Worm (Caenorhabditis elegans) whole organism, mixed stage, embryonic: ENCODE measurements around the gene F09G2.2.

Experiments used
- elt-3 ChIP-seq: fragments of 150-350 bp; optimal IDR thresholded peaks from 2 replicates; lab custom pipeline; 2014; ENCODE audit warnings: missing biosample characterization, missing genetic modification characterization
- hlh-1 ChIP-seq: fragments of 150-350 bp; optimal IDR thresholded peaks from 2 replicates; lab custom pipeline; 2014; ENCODE audit warnings: missing biosample characterization, missing genetic modification reagents, missing genetic modification characterization
- lin-13 ChIP-seq: fragments of 150-350 bp; optimal IDR thresholded peaks from 2 replicates; lab custom pipeline; 2014; ENCODE audit warnings: missing biosample characterization, missing genetic modification characterization
- nhr-237 ChIP-seq: fragments of 150-350 bp; optimal IDR thresholded peaks from 2 replicates; lab custom pipeline; 2014; ENCODE audit warnings: missing biosample characterization, missing genetic modification characterization
- nhr-76 ChIP-seq: sonication (generic microtip); optimal IDR thresholded peaks from 2 replicates; lab custom pipeline; 2017; ENCODE audit warnings: missing biosample characterization, missing genetic modification characterization
- pha-4 ChIP-seq: fragments of 150-350 bp; optimal IDR thresholded peaks from 2 replicates; lab custom pipeline; 2018; ENCODE audit warnings: missing biosample characterization, missing genetic modification reagents, missing genetic modification characterization
- snpc-4 ChIP-seq: fragments of 150-350 bp; optimal IDR thresholded peaks from 2 replicates; lab custom pipeline; 2014; ENCODE audit warnings: missing biosample characterization, missing genetic modification characterization
- unc-62 ChIP-seq: fragments of 150-350 bp; optimal IDR thresholded peaks from 2 replicates; lab custom pipeline; 2014; ENCODE audit warnings: missing biosample characterization, missing genetic modification reagents, missing genetic modification characterization
- ztf-11 ChIP-seq: fragments of 150-350 bp; optimal IDR thresholded peaks from 2 replicates; lab custom pipeline; 2014; ENCODE audit warnings: missing biosample characterization, missing genetic modification characterization

DNA sequence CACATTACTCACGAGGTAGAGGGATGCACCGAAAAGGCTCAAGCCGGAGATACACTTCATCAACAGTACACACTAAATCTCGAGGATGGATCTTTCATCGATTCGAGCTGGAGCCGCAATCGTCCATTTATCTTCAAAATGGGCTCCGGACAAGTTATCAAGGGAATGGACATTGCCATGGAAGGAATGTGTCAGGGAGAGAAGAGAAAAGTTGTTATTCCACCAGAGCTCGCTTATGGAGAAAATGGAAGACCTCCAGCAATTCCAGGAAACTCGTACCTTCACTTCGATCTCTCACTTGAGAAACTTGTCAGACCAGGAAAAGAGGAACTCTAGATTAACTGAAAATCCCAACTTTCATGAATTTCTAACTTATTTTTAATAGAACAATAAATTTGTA is 29.2 kb downstream of the F09G2.2 start:
- TF ChIP-seq unc-62 (GFP tag; lab: Kevin White, UChicago) (no peak), nhr-237 (tag; lab: Kevin White, UChicago) (no peak), snpc-4 (no peak), pha-4 (no peak), nhr-76 (tag; lab: Kevin White, UChicago) (no peak), ztf-11 (tag; lab: Kevin White, UChicago) (no peak), lin-13 (tag; lab: Kevin White, UChicago) (no peak), elt-3 (no peak), hlh-1 (no peak)
